Worm (Caenorhabditis elegans) whole organism, L2 larva: ENCODE data around the gene xpb-1.

Source experiments
- C34F6.9 ChIP-seq: fragments of 150-350 bp; optimal IDR thresholded peaks from 2 replicates; lab custom pipeline; 2014; ENCODE audit warnings: missing biosample characterization, missing genetic modification characterization
- Y55F3AM.14 ChIP-seq: fragments of 200-800 bp; sonication (Bioruptor generic); optimal IDR thresholded peaks from 2 replicates; lab custom pipeline; 2018; ENCODE audit warnings: mild to moderate bottlenecking, missing genetic modification characterization, missing compliant biosample characterization
- ZK546.5 ChIP-seq: sonication (generic microtip); optimal IDR thresholded peaks from 2 replicates; lab custom pipeline; 2017; ENCODE audit warnings: missing biosample characterization, missing genetic modification characterization
- aly-2 ChIP-seq: fragments of 150-350 bp; optimal IDR thresholded peaks from 2 replicates; lab custom pipeline; 2014; ENCODE audit warnings: missing biosample characterization, missing genetic modification characterization
- ama-1 ChIP-seq: fragments of 150-350 bp; optimal IDR thresholded peaks from 2 replicates; lab custom pipeline; 2018; ENCODE audit warnings: inconsistent platforms
- blmp-1 ChIP-seq: sonication (generic microtip); optimal IDR thresholded peaks from 2 replicates; lab custom pipeline; 2017; ENCODE audit warnings: missing genetic modification characterization, mild to moderate bottlenecking, missing compliant biosample characterization, antibody characterized with exemption, moderate library complexity; ENCODE audit not compliant: insufficient read depth
- ceh-16 ChIP-seq: fragments of 150-350 bp; optimal IDR thresholded peaks from 2 replicates; lab custom pipeline; 2014; ENCODE audit warnings: missing biosample characterization, missing genetic modification characterization
- crh-2 ChIP-seq: sonication (generic microtip); optimal IDR thresholded peaks from 2 replicates; lab custom pipeline; 2017; ENCODE audit warnings: missing biosample characterization, missing genetic modification characterization
- dmd-4 ChIP-seq: sonication (generic microtip); optimal IDR thresholded peaks from 2 replicates; lab custom pipeline; 2017; ENCODE audit warnings: missing biosample characterization, missing genetic modification characterization
- elt-1 ChIP-seq: fragments of 150-350 bp; optimal IDR thresholded peaks from 2 replicates; lab custom pipeline; 2014; ENCODE audit warnings: missing biosample characterization, missing genetic modification characterization
- elt-3 ChIP-seq: sonication (generic microtip); optimal IDR thresholded peaks from 2 replicates; lab custom pipeline; 2017; ENCODE audit warnings: missing biosample characterization, missing genetic modification characterization
- gmeb-1 ChIP-seq: fragments of 150-350 bp; optimal IDR thresholded peaks from 2 replicates; lab custom pipeline; 2014; ENCODE audit warnings: missing biosample characterization, missing genetic modification characterization
- lin-11 ChIP-seq: fragments of 150-350 bp; sonication (generic microtip); optimal IDR thresholded peaks from 2 replicates; lab custom pipeline; 2014; ENCODE audit warnings: missing biosample characterization, missing genetic modification characterization, inconsistent platforms, mixed read lengths
- lin-13 ChIP-seq: fragments of 150-350 bp; optimal IDR thresholded peaks from 2 replicates; lab custom pipeline; 2014; ENCODE audit warnings: missing biosample characterization, missing genetic modification reagents, missing genetic modification characterization
- lsy-2 ChIP-seq, 2 experiments: fragments of 150-350 bp in 1 of 2; sonication (generic microtip) in 1 of 2; optimal IDR thresholded peaks; 2 replicates each; lab custom pipeline; 2014 to 2017; ENCODE audit warnings: missing biosample characterization in 2 of 2, missing genetic modification characterization in 2 of 2
- mab-5 ChIP-seq: fragments of 150-350 bp; optimal IDR thresholded peaks from 2 replicates; lab custom pipeline; 2014; ENCODE audit warnings: missing biosample characterization, missing genetic modification characterization
- mbf-1 ChIP-seq: sonication (generic microtip); optimal IDR thresholded peaks from 2 replicates; lab custom pipeline; 2017; ENCODE audit warnings: missing biosample characterization, missing genetic modification characterization
- nhr-12 ChIP-seq: fragments of 150-350 bp; optimal IDR thresholded peaks from 2 replicates; lab custom pipeline; 2014; ENCODE audit warnings: missing biosample characterization, missing genetic modification characterization
- nhr-129 ChIP-seq: fragments of 150-350 bp; optimal IDR thresholded peaks from 2 replicates; lab custom pipeline; 2014; ENCODE audit warnings: missing biosample characterization, missing genetic modification characterization
- nhr-21 ChIP-seq: fragments of 150-350 bp; optimal IDR thresholded peaks from 2 replicates; lab custom pipeline; 2014; ENCODE audit warnings: missing biosample characterization, missing genetic modification characterization
- nhr-237 ChIP-seq: fragments of 150-350 bp; optimal IDR thresholded peaks from 2 replicates; lab custom pipeline; 2014; ENCODE audit warnings: missing biosample characterization, missing genetic modification characterization
- nhr-25 ChIP-seq: fragments of 150-350 bp; sonication (generic microtip); optimal IDR thresholded peaks from 3 replicates; lab custom pipeline; 2014; ENCODE audit warnings: missing biosample characterization, missing genetic modification characterization
- nhr-6 ChIP-seq: fragments of 150-350 bp; optimal IDR thresholded peaks from 2 replicates; lab custom pipeline; 2014; ENCODE audit warnings: missing biosample characterization, missing genetic modification characterization
- sem-4 ChIP-seq: fragments of 150-350 bp; optimal IDR thresholded peaks from 2 replicates; lab custom pipeline; 2014; ENCODE audit warnings: missing biosample characterization, missing genetic modification reagents, missing genetic modification characterization
- sma-3 ChIP-seq: sonication (generic microtip); optimal IDR thresholded peaks from 2 replicates; lab custom pipeline; 2016; ENCODE audit warnings: missing genetic modification reagents, missing genetic modification characterization, missing compliant biosample characterization
- sma-9 ChIP-seq, 2 experiments: fragments of 150-350 bp in 1 of 2; sonication (generic microtip) in 1 of 2; optimal IDR thresholded peaks; 2 replicates each; lab custom pipeline; 2014 to 2016; ENCODE audit warnings: missing genetic modification characterization in 2 of 2, mild to moderate bottlenecking in 1 of 2, missing biosample characterization in 1 of 2, missing compliant biosample characterization in 1 of 2, missing genetic modification reagents in 1 of 2, moderate library complexity in 1 of 2
- snpc-4 ChIP-seq: fragments of 150-350 bp; optimal IDR thresholded peaks from 2 replicates; lab custom pipeline; 2014; ENCODE audit warnings: missing biosample characterization, missing genetic modification characterization
- unc-39 ChIP-seq: fragments of 150-350 bp; optimal IDR thresholded peaks from 2 replicates; lab custom pipeline; 2014; ENCODE audit warnings: missing biosample characterization, missing genetic modification characterization
- unc-55 ChIP-seq: fragments of 150-350 bp; sonication (generic microtip); optimal IDR thresholded peaks from 3 replicates; lab custom pipeline; 2014; ENCODE audit warnings: missing biosample characterization, missing genetic modification reagents, missing genetic modification characterization
- zag-1 ChIP-seq: fragments of 150-350 bp; optimal IDR thresholded peaks from 2 replicates; lab custom pipeline; 2014; ENCODE audit warnings: missing biosample characterization, missing genetic modification characterization
- ztf-1 ChIP-seq: fragments of 200-800 bp; sonication (Bioruptor generic); conservative IDR thresholded peaks from 2 replicates; pipeline ENCODE4 v1.3.6; 2022; ENCODE audit warnings: missing genetic modification characterization, missing compliant biosample characterization
- ztf-11 ChIP-seq: sonication (generic microtip); optimal IDR thresholded peaks from 2 replicates; lab custom pipeline; 2017; ENCODE audit warnings: missing biosample characterization, missing genetic modification characterization

Gene xpb-1

DNA sequence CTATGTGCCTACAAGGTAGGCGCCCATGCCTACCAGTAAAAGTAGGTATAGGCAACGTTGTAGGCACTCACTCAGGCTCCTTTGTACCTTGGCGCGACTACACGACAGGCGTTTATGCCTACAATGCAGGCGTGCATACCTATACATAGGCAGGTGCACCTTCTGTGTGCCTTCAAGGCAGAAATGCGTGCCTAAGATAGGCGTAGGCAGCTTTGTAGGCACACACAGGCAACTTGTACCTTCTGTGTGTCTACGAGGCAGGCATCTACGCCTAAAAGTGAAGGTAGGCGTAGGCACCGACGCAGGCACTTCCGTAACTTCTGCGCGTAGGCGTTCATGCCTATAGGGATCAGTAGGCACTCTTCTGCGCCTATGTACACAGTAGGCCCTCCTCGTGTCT is 20.8 kb upstream of the xpb-1 start:
- TF ChIP-seq sma-3 (GFP tag; lab: Kevin White, UChicago), result no peak
- no peak for TF ChIP-seq gmeb-1 (tag; lab: Kevin White, UChicago)
- no peak for TF ChIP-seq nhr-25 (tag; lab: Kevin White, UChicago)
- no peak for TF ChIP-seq sma-9 (GFP tag; optimal IDR thresholded peaks at IDR 0.05; lab: Kevin White, UChicago)
- no peak for TF ChIP-seq sma-9 (tag; optimal IDR thresholded peaks at IDR 0.05; lab: Kevin White, UChicago)
- no peak for TF ChIP-seq ztf-11
- no peak for TF ChIP-seq nhr-21 (tag; lab: Kevin White, UChicago)
- no peak for TF ChIP-seq lsy-2 (tag; optimal IDR thresholded peaks at IDR 0.05; lab: Kevin White, UChicago)
- TF ChIP-seq ZK546.5 (tag; lab: Kevin White, UChicago), result no peak
- TF ChIP-seq blmp-1 (tag; lab: Kevin White, UChicago), result no peak
- TF ChIP-seq mab-5, result no peak
- no peak for TF ChIP-seq dmd-4
- TF ChIP-seq ama-1 (lab: Kevin White, UChicago), result no peak
- no peak for TF ChIP-seq unc-55 (GFP tag; lab: Kevin White, UChicago)
- no peak for TF ChIP-seq elt-3 (tag; lab: Kevin White, UChicago)
- no peak for TF ChIP-seq crh-2 (tag; lab: Kevin White, UChicago)
- no peak for TF ChIP-seq nhr-129 (tag; lab: Kevin White, UChicago)
- no peak for TF ChIP-seq lin-11
- TF ChIP-seq Y55F3AM.14 (GFP tag; lab: Kevin White, UChicago), result no peak

DNA sequence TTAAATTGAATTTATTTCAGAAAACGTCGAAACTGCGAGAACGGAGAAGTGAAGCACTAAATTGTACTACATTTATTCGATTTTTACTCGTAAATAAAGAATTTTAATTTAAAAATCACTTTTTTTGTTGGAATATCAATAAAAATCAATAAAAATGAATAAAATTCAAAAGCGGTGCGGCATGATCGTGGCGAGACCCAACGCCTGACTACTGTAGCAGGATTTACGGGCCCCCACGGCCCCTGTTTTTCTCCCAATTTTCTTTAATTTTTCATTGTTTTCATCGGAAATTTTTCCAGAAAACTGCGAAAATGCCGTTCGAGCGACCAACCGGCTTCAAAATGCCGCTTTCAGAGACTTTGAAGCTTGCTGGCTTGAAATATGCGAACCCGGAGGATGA is 17.6 kb upstream of the xpb-1 start, which contains the start of gene Y66D12A.19:
TSS of gene Y66D12A.19 (plus strand) at position 266 of the 400 bp plus-strand sequence.
- TF ChIP-seq lsy-2 (tag; optimal IDR thresholded peaks at IDR 0.05; lab: Kevin White, UChicago), result no peak

ce11 chrIII:11510120-11510519 is 16.3 kb upstream of the xpb-1 start:
- no peak for TF ChIP-seq ama-1 (lab: Kevin White, UChicago)
- no peak for TF ChIP-seq nhr-129 (tag; lab: Kevin White, UChicago)
- no peak for TF ChIP-seq sem-4 (tag; lab: Kevin White, UChicago)
- TF ChIP-seq unc-55 (GFP tag; lab: Kevin White, UChicago), result no peak
- no peak for TF ChIP-seq nhr-25 (tag; lab: Kevin White, UChicago)
- TF ChIP-seq elt-1 (tag; lab: Kevin White, UChicago), result no peak
- no peak for TF ChIP-seq ceh-16 (tag; lab: Kevin White, UChicago)
- TF ChIP-seq Y55F3AM.14 (GFP tag; lab: Kevin White, UChicago), result no peak
- TF ChIP-seq aly-2 (tag; lab: Kevin White, UChicago), result no peak
- no peak for TF ChIP-seq zag-1 (tag; lab: Kevin White, UChicago)
- no peak for TF ChIP-seq mbf-1 (tag; lab: Kevin White, UChicago)
- TF ChIP-seq, all 48 proteins: peak for 0

DNA sequence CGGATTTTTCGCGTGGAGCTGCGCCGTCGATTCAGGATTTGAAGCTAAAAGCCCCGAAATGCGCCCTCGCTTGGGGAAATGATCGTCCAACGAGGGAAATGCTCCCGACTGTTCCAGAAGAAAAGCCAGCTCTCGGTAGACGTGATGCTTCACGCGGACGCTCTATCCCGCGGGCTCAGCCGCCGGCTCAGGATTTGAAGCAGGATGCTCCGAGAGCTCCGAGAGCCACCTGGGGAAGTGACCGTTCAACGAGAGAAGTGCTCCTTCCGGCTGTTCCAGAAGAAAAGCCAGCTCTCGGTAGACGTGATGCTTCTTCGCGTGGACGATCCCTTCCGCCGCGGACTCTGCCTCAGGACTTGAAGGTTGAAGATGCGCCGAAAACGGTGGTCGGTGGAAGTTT is 15.6 kb upstream of the xpb-1 start:
- TF ChIP-seq lsy-2 (tag; optimal IDR thresholded peaks at IDR 0.05; lab: Kevin White, UChicago) (no peak), nhr-237 (no peak), ztf-1 (GFP tag; lab: Robert Waterston, UW) (no peak), elt-1 (tag; lab: Kevin White, UChicago) (no peak), zag-1 (tag; lab: Kevin White, UChicago) (no peak)

DNA sequence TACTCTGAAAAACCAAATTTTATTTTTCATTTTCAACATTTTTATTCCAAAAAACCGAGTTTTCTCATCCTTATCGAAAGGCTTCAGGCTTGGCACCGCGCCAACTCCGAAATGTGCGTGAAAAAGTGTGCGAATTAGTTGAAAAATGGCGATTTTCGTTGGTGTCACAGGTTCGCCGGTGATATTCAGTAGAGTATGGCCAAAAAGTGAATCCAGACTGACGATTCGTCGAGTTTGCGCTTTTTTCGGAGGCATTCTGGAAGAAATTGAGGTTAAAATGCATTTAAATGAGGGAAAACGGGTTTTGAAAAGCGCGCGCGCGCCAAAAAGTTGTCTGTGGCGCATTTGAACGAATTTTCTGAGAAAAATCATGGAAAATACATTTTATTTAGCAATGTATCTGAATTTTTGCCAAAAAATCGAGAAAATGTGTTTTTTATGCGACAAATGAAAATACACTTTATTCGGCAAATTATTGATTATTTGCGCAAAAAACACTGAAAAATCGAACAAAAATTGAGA is 2.9 kb upstream of the xpb-1 start, which contains the start of the genes Y66D12A.16 and such-1:
TSS of gene Y66D12A.16 (plus strand) at position 51 of the 522 bp plus-strand sequence.
TSS of gene such-1 (minus strand) at position 256 of the 522 bp plus-strand sequence.
- no peak for TF ChIP-seq ZK546.5 (tag; lab: Kevin White, UChicago)
- no peak for TF ChIP-seq zag-1 (tag; lab: Kevin White, UChicago)
- no peak for TF ChIP-seq snpc-4 (tag; lab: Kevin White, UChicago)
- no peak for TF ChIP-seq sma-9 (GFP tag; optimal IDR thresholded peaks at IDR 0.05; lab: Kevin White, UChicago)
- TF ChIP-seq sma-9 (tag; optimal IDR thresholded peaks at IDR 0.05; lab: Kevin White, UChicago), result no peak
- no peak for TF ChIP-seq crh-2 (tag; lab: Kevin White, UChicago)
- no peak for TF ChIP-seq lin-13
- no peak for TF ChIP-seq nhr-12 (tag; lab: Kevin White, UChicago)
- TF ChIP-seq unc-39, result no peak
- no peak for TF ChIP-seq C34F6.9 (tag; lab: Kevin White, UChicago)
- TF ChIP-seq nhr-21 (tag; lab: Kevin White, UChicago), result no peak
- no peak for TF ChIP-seq nhr-6
- TF ChIP-seq blmp-1 (tag; lab: Kevin White, UChicago), result no peak
